Worm (Caenorhabditis elegans) whole organism, late embryonic: Measurements from ENCODE around the gene upb-1.

ENCODE experiments used
- ama-1 ChIP-seq: fragments of 150-350 bp; optimal IDR thresholded peaks from 2 replicates; lab custom pipeline; 2014
- ceh-45 ChIP-seq: fragments of 200-800 bp; sonication (Bioruptor generic); IDR thresholded peaks from 2 replicates; pipeline ENCODE4 v1.3.6; 2022; ENCODE audit warnings: missing genetic modification reagents, missing genetic modification characterization, missing compliant biosample characterization
- che-1 ChIP-seq: sonication (generic microtip); optimal IDR thresholded peaks from 2 replicates; lab custom pipeline; 2016; ENCODE audit warnings: mild to moderate bottlenecking, missing genetic modification characterization, missing compliant biosample characterization
- elt-2 ChIP-seq: sonication (generic microtip); optimal IDR thresholded peaks from 2 replicates; lab custom pipeline; 2016; ENCODE audit warnings: missing genetic modification reagents, missing genetic modification characterization, missing compliant biosample characterization
- ets-4 ChIP-seq: sonication (generic microtip); optimal IDR thresholded peaks from 2 replicates; lab custom pipeline; 2016; ENCODE audit warnings: missing genetic modification characterization, missing compliant biosample characterization
- pag-3 ChIP-seq: sonication (generic microtip); optimal IDR thresholded peaks from 2 replicates; lab custom pipeline; 2016; ENCODE audit warnings: missing compliant biosample characterization, missing genetic modification characterization, borderline replicate concordance
- pqm-1 ChIP-seq: sonication (generic microtip); optimal IDR thresholded peaks from 2 replicates; lab custom pipeline; 2016; ENCODE audit warnings: missing genetic modification characterization, missing compliant biosample characterization
- syd-9 ChIP-seq: sonication (generic microtip); optimal IDR thresholded peaks from 2 replicates; lab custom pipeline; 2016; ENCODE audit warnings: mild to moderate bottlenecking, missing genetic modification characterization, moderate library complexity, missing compliant biosample characterization
- ttx-3 ChIP-seq: sonication (generic microtip); optimal IDR thresholded peaks from 2 replicates; lab custom pipeline; 2016; ENCODE audit warnings: missing genetic modification reagents, missing genetic modification characterization, missing compliant biosample characterization

DNA sequence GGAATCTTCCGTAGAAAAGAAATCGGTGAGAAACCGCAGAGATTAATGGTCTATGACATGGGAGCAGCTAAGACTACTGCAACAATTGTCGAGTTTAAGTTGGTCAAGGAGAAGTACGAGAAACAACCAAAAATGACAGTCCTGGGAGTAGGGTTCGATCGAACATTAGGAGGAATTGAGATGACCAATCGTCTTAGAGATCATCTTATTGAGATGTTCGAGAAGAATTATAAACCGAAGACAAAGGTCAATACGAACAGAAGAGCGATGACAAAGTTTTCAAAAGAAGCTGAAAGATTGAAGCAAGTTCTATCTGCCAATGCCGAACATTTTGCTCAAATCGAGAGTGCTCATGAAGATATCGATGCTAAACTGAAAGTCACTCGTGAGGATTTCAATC, 41.9 kb downstream of the upb-1 start:
- no peak for TF ChIP-seq che-1 (tag; lab: Kevin White, UChicago)
- no peak for TF ChIP-seq ets-4 (tag; lab: Kevin White, UChicago)
- no peak for TF ChIP-seq elt-2
- no peak for TF ChIP-seq syd-9 (tag; lab: Kevin White, UChicago)
- TF ChIP-seq pqm-1 (tag; lab: Kevin White, UChicago), result no peak
- no peak for TF ChIP-seq ama-1
- no peak for TF ChIP-seq ceh-45 (GFP tag; lab: Robert Waterston, UW)
- no peak for TF ChIP-seq ttx-3 (tag; lab: Kevin White, UChicago)
- TF ChIP-seq pag-3 (tag; lab: Kevin White, UChicago), result no peak
